Worm (Caenorhabditis elegans) whole organism, mixed stage, embryonic: ENCODE measurements around the gene srj-1.

ENCODE experiments used
- M03D4.4 ChIP-seq: sonication (generic microtip); optimal IDR thresholded peaks from 2 replicates; lab custom pipeline; 2017; ENCODE audit warnings: mild to moderate bottlenecking, missing genetic modification characterization, missing compliant biosample characterization
- bed-3 ChIP-seq: fragments of 200-800 bp; sonication (Bioruptor generic); optimal IDR thresholded peaks from 3 replicates; lab custom pipeline; 2018; ENCODE audit warnings: mild to moderate bottlenecking, missing genetic modification characterization, moderate library complexity, missing compliant biosample characterization
- blmp-1 ChIP-seq: fragments of 150-350 bp; optimal IDR thresholded peaks from 2 replicates; lab custom pipeline; 2014; ENCODE audit warnings: missing biosample characterization, missing genetic modification characterization
- ceh-39 ChIP-seq: fragments of 150-350 bp; optimal IDR thresholded peaks from 2 replicates; lab custom pipeline; 2014; ENCODE audit warnings: missing biosample characterization, missing genetic modification characterization
- ceh-43 ChIP-seq: fragments of 200-800 bp; sonication (Bioruptor generic); optimal IDR thresholded peaks from 2 replicates; lab custom pipeline; 2018; ENCODE audit warnings: mild to moderate bottlenecking, missing genetic modification characterization, moderate library complexity, missing compliant biosample characterization
- ces-1 ChIP-seq: fragments of 150-350 bp; optimal IDR thresholded peaks from 2 replicates; lab custom pipeline; 2014; ENCODE audit warnings: missing biosample characterization, missing genetic modification reagents, missing genetic modification characterization
- drap-1 ChIP-seq: fragments of 200-800 bp; sonication (Bioruptor generic); optimal IDR thresholded peaks from 3 replicates; lab custom pipeline; 2018; ENCODE audit warnings: mild to moderate bottlenecking, missing genetic modification characterization, missing compliant biosample characterization
- elt-1 ChIP-seq: sonication (generic microtip); optimal IDR thresholded peaks from 2 replicates; lab custom pipeline; 2017; ENCODE audit warnings: missing genetic modification characterization, mild to moderate bottlenecking, missing compliant biosample characterization, antibody characterized with exemption, moderate library complexity, borderline replicate concordance; ENCODE audit not compliant: insufficient read depth
- elt-3 ChIP-seq: fragments of 150-350 bp; optimal IDR thresholded peaks from 2 replicates; lab custom pipeline; 2014; ENCODE audit warnings: missing biosample characterization, missing genetic modification characterization
- flh-1 ChIP-seq: fragments of 200-800 bp; sonication (Bioruptor generic); optimal IDR thresholded peaks from 2 replicates; lab custom pipeline; 2018; ENCODE audit warnings: mild to moderate bottlenecking, missing genetic modification characterization, moderate library complexity, missing compliant biosample characterization
- ham-2 ChIP-seq: fragments of 200-800 bp; sonication (Bioruptor generic); optimal IDR thresholded peaks from 2 replicates; lab custom pipeline; 2018; ENCODE audit warnings: mild to moderate bottlenecking, missing genetic modification characterization, missing compliant biosample characterization
- hlh-1 ChIP-seq: fragments of 150-350 bp; optimal IDR thresholded peaks from 2 replicates; lab custom pipeline; 2014; ENCODE audit warnings: missing biosample characterization, missing genetic modification reagents, missing genetic modification characterization
- lin-13 ChIP-seq: fragments of 150-350 bp; optimal IDR thresholded peaks from 2 replicates; lab custom pipeline; 2014; ENCODE audit warnings: missing biosample characterization, missing genetic modification characterization
- lsy-2 ChIP-seq: fragments of 150-350 bp; optimal IDR thresholded peaks from 2 replicates; lab custom pipeline; 2014; ENCODE audit warnings: missing biosample characterization, missing genetic modification characterization
- mab-5 ChIP-seq: fragments of 150-350 bp; optimal IDR thresholded peaks from 2 replicates; lab custom pipeline; 2014; ENCODE audit warnings: missing biosample characterization, missing genetic modification characterization
- mep-1 ChIP-seq: fragments of 150-350 bp; optimal IDR thresholded peaks from 2 replicates; lab custom pipeline; 2017; ENCODE audit warnings: missing biosample characterization, missing genetic modification reagents, missing genetic modification characterization, inconsistent platforms
- nhr-12 ChIP-seq: fragments of 150-350 bp; optimal IDR thresholded peaks from 2 replicates; lab custom pipeline; 2014; ENCODE audit warnings: missing biosample characterization, missing genetic modification characterization
- nhr-2 ChIP-seq: fragments of 150-350 bp; optimal IDR thresholded peaks from 2 replicates; lab custom pipeline; 2014; ENCODE audit warnings: missing biosample characterization, missing genetic modification characterization
- nhr-237 ChIP-seq: fragments of 150-350 bp; optimal IDR thresholded peaks from 2 replicates; lab custom pipeline; 2014; ENCODE audit warnings: missing biosample characterization, missing genetic modification characterization
- nhr-28 ChIP-seq: fragments of 150-350 bp; optimal IDR thresholded peaks from 2 replicates; lab custom pipeline; 2014; ENCODE audit warnings: missing biosample characterization, missing genetic modification characterization
- nhr-76 ChIP-seq: sonication (generic microtip); optimal IDR thresholded peaks from 2 replicates; lab custom pipeline; 2017; ENCODE audit warnings: missing biosample characterization, missing genetic modification characterization
- pha-4 ChIP-seq: fragments of 150-350 bp; optimal IDR thresholded peaks from 2 replicates; lab custom pipeline; 2018; ENCODE audit warnings: missing biosample characterization, missing genetic modification reagents, missing genetic modification characterization
- sem-2 ChIP-seq: fragments of 200-800 bp; sonication (Bioruptor generic); optimal IDR thresholded peaks from 2 replicates; lab custom pipeline; 2018; ENCODE audit warnings: mild to moderate bottlenecking, missing genetic modification characterization, missing compliant biosample characterization
- snpc-4 ChIP-seq: fragments of 150-350 bp; optimal IDR thresholded peaks from 2 replicates; lab custom pipeline; 2014; ENCODE audit warnings: missing biosample characterization, missing genetic modification characterization
- sptf-1 ChIP-seq: sonication (generic microtip); optimal IDR thresholded peaks from 2 replicates; lab custom pipeline; 2017; ENCODE audit warnings: mild to moderate bottlenecking, missing genetic modification characterization, moderate library complexity, missing compliant biosample characterization
- tbx-8 ChIP-seq: fragments of 200-800 bp; sonication (Bioruptor generic); optimal IDR thresholded peaks from 2 replicates; lab custom pipeline; 2018; ENCODE audit warnings: mild to moderate bottlenecking, missing genetic modification characterization, moderate library complexity, missing compliant biosample characterization
- unc-120 ChIP-seq: sonication (generic microtip); optimal IDR thresholded peaks from 2 replicates; lab custom pipeline; 2017; ENCODE audit warnings: missing genetic modification characterization, missing compliant biosample characterization; ENCODE audit not compliant: poor library complexity, severe bottlenecking
- unc-39 ChIP-seq: fragments of 150-350 bp; optimal IDR thresholded peaks from 2 replicates; lab custom pipeline; 2014; ENCODE audit warnings: missing biosample characterization, missing genetic modification characterization
- unc-62 ChIP-seq: fragments of 150-350 bp; optimal IDR thresholded peaks from 2 replicates; lab custom pipeline; 2014; ENCODE audit warnings: missing biosample characterization, missing genetic modification reagents, missing genetic modification characterization
- zip-8 ChIP-seq: fragments of 150-350 bp; optimal IDR thresholded peaks from 2 replicates; lab custom pipeline; 2014; ENCODE audit warnings: missing biosample characterization, missing genetic modification characterization

srj-1 gene

DNA sequence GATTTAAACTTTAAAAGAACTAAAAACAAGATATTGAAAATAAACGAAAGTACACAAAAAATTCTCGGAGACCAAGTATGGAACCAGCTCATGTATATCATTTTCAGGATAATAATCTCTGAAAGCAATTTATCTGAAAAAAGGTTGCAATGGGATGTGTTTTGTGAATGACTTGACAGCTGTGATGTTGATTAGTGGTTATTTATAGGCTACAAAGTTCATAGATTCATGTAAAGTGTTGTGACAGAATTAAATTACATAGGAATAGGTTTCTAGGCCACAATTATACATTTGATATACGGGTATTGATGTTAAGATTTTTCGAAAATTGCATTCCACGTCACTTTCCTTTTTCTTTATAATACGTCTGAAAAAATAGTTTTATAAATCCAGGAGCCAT, at the start of gene srj-1:
TSS of gene srj-1 (minus strand) at position 101 of the 400 bp plus-strand sequence.
- TF ChIP-seq ces-1 (no peak), elt-1 (tag; lab: Kevin White, UChicago) (no peak), ham-2 (GFP tag; lab: Kevin White, UChicago) (no peak), flh-1 (GFP tag; lab: Kevin White, UChicago) (no peak), snpc-4 (no peak), hlh-1 (no peak), drap-1 (GFP tag; lab: Kevin White, UChicago) (no peak), zip-8 (no peak), sptf-1 (tag; lab: Kevin White, UChicago) (no peak), nhr-237 (tag; lab: Kevin White, UChicago) (no peak), nhr-2 (tag; lab: Kevin White, UChicago) (no peak), tbx-8 (GFP tag; lab: Kevin White, UChicago) (no peak), bed-3 (GFP tag; lab: Kevin White, UChicago) (no peak)

DNA sequence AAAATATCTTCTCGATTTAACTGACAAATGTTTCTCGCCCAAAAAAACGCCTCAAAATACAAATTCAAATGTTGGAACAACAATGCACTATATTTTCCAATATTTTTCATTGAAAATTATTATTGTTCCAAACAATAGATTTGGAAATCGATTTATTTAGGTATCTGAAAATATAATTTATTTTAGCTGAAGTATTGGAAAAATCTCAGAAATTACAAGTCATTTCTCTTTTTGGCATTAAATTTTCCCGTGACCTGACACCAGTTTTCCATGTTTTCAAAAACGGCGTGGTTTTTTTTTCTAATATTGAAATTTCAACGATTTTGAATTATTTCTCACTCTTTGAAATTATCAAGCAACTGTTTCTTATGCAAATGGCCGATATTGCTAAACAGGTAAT, 47.9 kb upstream of the srj-1 start, which contains the start of gene spe-17:
TSS of gene spe-17 (plus strand) at position 301 of the 400 bp plus-strand sequence.
- no peak for TF ChIP-seq hlh-1
- TF ChIP-seq nhr-12 (tag; lab: Kevin White, UChicago): no peak
- TF ChIP-seq nhr-76 (tag; lab: Kevin White, UChicago): no peak
- TF ChIP-seq ham-2 (GFP tag; lab: Kevin White, UChicago): no peak
- TF ChIP-seq flh-1 (GFP tag; lab: Kevin White, UChicago): no peak
- no peak for TF ChIP-seq tbx-8 (GFP tag; lab: Kevin White, UChicago)
- no peak for TF ChIP-seq blmp-1 (tag; lab: Kevin White, UChicago)
- TF ChIP-seq ceh-39: no peak
- TF ChIP-seq elt-1 (tag; lab: Kevin White, UChicago): no peak
- no peak for TF ChIP-seq zip-8
- no peak for TF ChIP-seq elt-3 (tag; lab: Kevin White, UChicago)
- TF ChIP-seq, all 35 proteins: peak for 0

DNA sequence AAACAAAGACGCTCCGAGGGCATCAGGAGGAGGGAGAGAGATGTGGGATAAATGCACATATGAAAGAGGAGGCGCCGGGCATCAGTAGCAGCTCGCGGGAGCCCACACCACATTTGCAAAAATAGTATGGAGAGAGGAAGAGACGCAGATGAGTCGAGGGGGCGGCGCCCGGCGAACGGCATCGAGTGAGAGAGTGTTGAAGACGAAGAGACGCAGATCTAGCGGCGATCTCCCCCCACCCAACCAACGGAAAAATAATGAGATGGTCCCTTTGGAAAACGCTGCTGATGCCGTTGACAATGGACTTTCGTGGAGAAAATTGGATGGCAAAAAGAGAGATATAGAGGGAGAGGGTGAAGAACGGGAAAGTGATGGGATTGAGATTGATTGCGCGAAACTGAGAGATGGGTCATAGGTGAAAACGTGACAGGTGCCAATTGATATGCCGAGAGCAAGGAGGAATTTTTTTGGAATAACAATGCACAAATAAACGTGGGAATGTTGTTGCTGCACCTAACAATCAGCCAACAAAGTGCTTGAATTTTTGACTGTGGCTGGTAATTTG, 47.3 kb upstream of the srj-1 start:
- TF ChIP-seq sem-2 (GFP tag; lab: Kevin White, UChicago) (no peak), nhr-2 (tag; lab: Kevin White, UChicago) (no peak), zip-8 (no peak), unc-120 (peak; percentile 89), sptf-1 (tag; lab: Kevin White, UChicago) (no peak), nhr-28 (no peak), unc-62 (GFP tag; lab: Kevin White, UChicago) (peak; percentile 90), nhr-12 (tag; lab: Kevin White, UChicago) (no peak), drap-1 (GFP tag; lab: Kevin White, UChicago) (peak; percentile 7), ces-1 (no peak), lin-13 (tag; lab: Kevin White, UChicago) (no peak), nhr-76 (tag; lab: Kevin White, UChicago) (no peak), tbx-8 (GFP tag; lab: Kevin White, UChicago) (no peak), mab-5 (tag; lab: Kevin White, UChicago) (no peak), mep-1 (tag; lab: Kevin White, UChicago) (no peak)
- TF ChIP-seq, all 35 proteins: peak for 3

DNA sequence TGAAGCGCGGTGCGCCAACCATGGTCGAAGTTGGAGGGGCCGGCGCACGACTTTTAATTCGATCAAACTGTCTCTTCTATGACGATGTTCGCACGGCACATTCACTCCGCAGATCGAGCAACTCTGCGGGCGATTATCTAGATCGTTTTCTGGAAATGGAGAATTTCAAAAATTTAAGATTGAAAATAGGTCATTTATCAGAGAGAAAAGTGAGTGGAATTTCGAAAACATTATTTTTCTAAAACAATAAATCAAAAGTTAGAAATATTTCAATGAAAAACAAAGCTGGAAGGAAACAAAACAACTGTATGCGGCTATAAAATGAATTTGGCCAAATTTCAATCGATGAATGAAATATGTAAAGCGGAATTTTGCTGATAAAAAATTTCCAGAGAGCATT, 45.6 kb upstream of the srj-1 start, which contains the start of the genes ZK617.26 and unc-22:
TSS of gene ZK617.26 (minus strand) at position 101 of the 400 bp plus-strand sequence.
TSS of gene unc-22 (minus strand) at position 149 of the 400 bp plus-strand sequence.
- TF ChIP-seq ceh-43 (GFP tag; lab: Kevin White, UChicago) (no peak), drap-1 (GFP tag; lab: Kevin White, UChicago) (no peak), unc-39 (tag; lab: Kevin White, UChicago) (no peak), mab-5 (tag; lab: Kevin White, UChicago) (no peak), mep-1 (tag; lab: Kevin White, UChicago) (no peak), ham-2 (GFP tag; lab: Kevin White, UChicago) (no peak), pha-4 (tag; lab: Kevin White, UChicago) (no peak), snpc-4 (no peak), nhr-237 (tag; lab: Kevin White, UChicago) (no peak), lsy-2 (no peak), unc-120 (no peak), blmp-1 (tag; lab: Kevin White, UChicago) (no peak)
- TF ChIP-seq, all 35 proteins: peak for 0

DNA sequence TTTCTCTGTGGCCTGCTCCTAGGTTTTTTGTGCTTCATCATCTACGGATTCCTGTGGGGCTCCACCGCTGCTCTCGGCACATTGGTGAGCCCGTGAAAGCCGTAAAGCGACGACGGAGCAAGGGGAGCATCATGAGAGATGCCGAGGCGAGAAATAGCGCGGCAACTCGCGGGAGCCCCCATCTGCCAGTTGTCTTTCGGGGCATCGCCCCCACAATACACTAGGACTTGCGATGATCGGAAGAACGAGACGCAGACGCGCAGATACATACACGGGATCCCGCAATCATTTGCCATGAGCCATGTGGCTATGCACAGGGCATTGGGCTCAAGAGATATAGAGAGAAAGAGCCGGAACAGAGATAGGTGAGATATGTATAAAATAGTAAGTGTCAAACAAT, 45.1 kb upstream of the srj-1 start:
- TF ChIP-seq elt-3 (tag; lab: Kevin White, UChicago) (no peak), drap-1 (GFP tag; lab: Kevin White, UChicago) (peak; percentile 1), M03D4.4 (peak; percentile 39), unc-62 (GFP tag; lab: Kevin White, UChicago) (peak; percentile 65), nhr-237 (tag; lab: Kevin White, UChicago) (no peak), unc-120 (peak; percentile 96), sptf-1 (tag; lab: Kevin White, UChicago) (no peak), hlh-1 (peak; percentile 89)
